Worm (Caenorhabditis elegans): ENCODE results near the gene ndub-5.

DNA sequence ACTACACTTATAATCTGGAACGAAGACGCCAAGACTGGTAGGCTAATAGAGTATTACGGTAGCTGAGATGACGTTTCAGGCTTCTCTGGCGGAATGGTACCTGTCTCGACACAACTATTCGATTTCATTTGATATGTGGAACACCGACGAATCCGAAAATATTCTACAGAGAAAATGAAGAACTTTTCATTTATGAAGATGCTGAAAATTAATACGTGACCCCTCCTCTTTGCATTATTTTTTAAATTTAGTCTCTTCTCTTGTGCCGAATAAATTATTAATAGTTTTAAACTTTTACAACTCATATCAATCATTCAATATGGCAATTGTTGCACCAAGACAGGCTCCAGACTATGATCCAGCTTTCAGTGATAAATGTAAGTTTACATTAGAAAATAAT lies 25.2 kb downstream of the ndub-5 start, which contains the start of gene C25H3.16:
- no peak for TF ChIP-seq blmp-1 (tag; optimal IDR thresholded peaks at IDR 0.05)
- no peak for TF ChIP-seq skn-1 (tag; optimal IDR thresholded peaks at IDR 0.05)
- no peak for TF ChIP-seq lin-35 (GFP tag; optimal IDR thresholded peaks at IDR 0.05)
- TF ChIP-seq ets-5 (GFP tag; IDR thresholded peaks at IDR 0.05) = no peak
- TF ChIP-seq isw-1 (GFP tag; IDR thresholded peaks at IDR 0.05) = no peak
- no peak for TF ChIP-seq ces-1 (GFP tag; optimal IDR thresholded peaks at IDR 0.05)
- no peak for TF ChIP-seq ceh-88 (GFP tag; IDR thresholded peaks at IDR 0.05)
